Fruit fly (Drosophila melanogaster): ENCODE results near the gene CG16719.

Gene CG16719

dm6 chr3L:9696650-9697526 is 11.9 kb downstream of the CG16719 start, which contains the start of gene Prps (continued):
- TF ChIP-seq CG32006 (GFP tag; optimal IDR thresholded peaks at IDR 0.05) (peak; percentile 70), CG6792 (GFP tag; optimal IDR thresholded peaks at IDR 0.05) (peak; percentile 90), spab (GFP tag; optimal IDR thresholded peaks at IDR 0.05) (peak; percentile 67), Ets21C (GFP tag; optimal IDR thresholded peaks at IDR 0.05) (peak; percentile 77), CG8119 (GFP tag; IDR thresholded peaks at IDR 0.05) (peak; percentile 78; the same call in 2 of the 3 replicates), net (GFP tag; optimal IDR thresholded peaks at IDR 0.05) (peak; percentile 87), CG10669 (GFP tag; optimal IDR thresholded peaks at IDR 0.05) (peak; percentile 82), Smox (GFP tag; optimal IDR thresholded peaks at IDR 0.05) (peak; percentile 85), CG11902 (GFP tag; optimal IDR thresholded peaks at IDR 0.05) (peak; percentile 68), dac (GFP tag; optimal IDR thresholded peaks at IDR 0.05) (peak; percentile 24), CG3032 (tag; optimal IDR thresholded peaks at IDR 0.05) (peak; percentile 79), Met (GFP tag; optimal IDR thresholded peaks at IDR 0.05) (peak; percentile 89), fkh (GFP tag; optimal IDR thresholded peaks at IDR 0.05) (peak; percentile 23), CG1621 (tag; optimal IDR thresholded peaks at IDR 0.05) (peak; percentile 72), CG11294 (GFP tag; IDR thresholded peaks at IDR 0.05) (peak; percentile 72), CG8319 (GFP tag; optimal IDR thresholded peaks at IDR 0.05) (peak; percentile 70)

dm6 chr3L:9697527-9697883 is 12.5 kb downstream of the CG16719 start:
- TF ChIP-seq CG11294 (GFP tag; IDR thresholded peaks at IDR 0.05) (no peak), vri (GFP tag; optimal IDR thresholded peaks at IDR 0.05) (no peak), CG8119 (GFP tag; IDR thresholded peaks at IDR 0.05) (no peak), CG8632 (GFP tag; optimal IDR thresholded peaks at IDR 0.05) (no peak), dac (GFP tag; optimal IDR thresholded peaks at IDR 0.05) (no peak), Lpt (GFP tag; optimal IDR thresholded peaks at IDR 0.05) (no peak), CG6276 (GFP tag; optimal IDR thresholded peaks at IDR 0.05) (no peak), CG11902 (GFP tag; optimal IDR thresholded peaks at IDR 0.05) (no peak), CG4318 (GFP tag; optimal IDR thresholded peaks at IDR 0.05) (no peak), CG34406 (GFP tag; optimal IDR thresholded peaks at IDR 0.05) (no peak), esn (GFP tag; optimal IDR thresholded peaks at IDR 0.05) (no peak), Blimp-1 (GFP tag; optimal IDR thresholded peaks at IDR 0.05) (no peak)

dm6 chr3L:9698193-9698642 is 13.2 kb downstream of the CG16719 start, which contains the start of gene Ubc4:
Gene Ubc4 (plus strand): TSS chr3L:9698336.
- TF ChIP-seq Hr38 (GFP tag; optimal IDR thresholded peaks at IDR 0.05) (no peak), Ets96B (tag; optimal IDR thresholded peaks at IDR 0.05) (peak; percentile 7), CG7368 (GFP tag; optimal IDR thresholded peaks at IDR 0.05) (peak; percentile 21), topi (GFP tag; optimal IDR thresholded peaks at IDR 0.05) (no peak), CG6808 (GFP tag; optimal IDR thresholded peaks at IDR 0.05) (no peak), CG8319 (GFP tag; optimal IDR thresholded peaks at IDR 0.05) (no peak), CG3919 (GFP tag; optimal IDR thresholded peaks at IDR 0.05) (no peak), esn (GFP tag; optimal IDR thresholded peaks at IDR 0.05) (peak; percentile 52), net (GFP tag; optimal IDR thresholded peaks at IDR 0.05) (no peak), Sox14 (GFP tag; optimal IDR thresholded peaks at IDR 0.05) (peak; percentile 70), Eip78C (GFP tag) (no peak), dsx (GFP tag; optimal IDR thresholded peaks at IDR 0.05; ENCODE audit: poor library complexity, severe bottlenecking) (no peak), lz (GFP tag; optimal IDR thresholded peaks at IDR 0.05) (peak; percentile 2), eg (GFP tag; IDR thresholded peaks at IDR 0.05) (no peak), dac (GFP tag; optimal IDR thresholded peaks at IDR 0.05) (no peak), Blimp-1 (GFP tag; optimal IDR thresholded peaks at IDR 0.05) (no peak), acj6 (GFP tag; optimal IDR thresholded peaks at IDR 0.05) (no peak), CG8632 (GFP tag; optimal IDR thresholded peaks at IDR 0.05) (no peak), Eip93F (GFP tag; optimal IDR thresholded peaks at IDR 0.05) (no peak), CG34406 (GFP tag; optimal IDR thresholded peaks at IDR 0.05) (no peak), CG11902 (GFP tag; optimal IDR thresholded peaks at IDR 0.05) (no peak), CG15336 (GFP tag; IDR thresholded peaks at IDR 0.05) (peak; percentile 31; the same call in 1 of the 2 replicates), Smox (GFP tag; optimal IDR thresholded peaks at IDR 0.05) (no peak), spab (GFP tag; optimal IDR thresholded peaks at IDR 0.05) (no peak), pdm3 (GFP tag; optimal IDR thresholded peaks at IDR 0.05) (no peak), Ets21C (GFP tag; optimal IDR thresholded peaks at IDR 0.05) (no peak), Eip75B (GFP tag; optimal IDR thresholded peaks at IDR 0.05) (no peak), CG6854 (GFP tag; optimal IDR thresholded peaks at IDR 0.05) (peak; percentile 39), achi (GFP tag; optimal IDR thresholded peaks at IDR 0.05) (no peak), svp (GFP tag) (peak; percentile 72), Hr39 (GFP tag; optimal IDR thresholded peaks at IDR 0.05) (no peak), CG6163 (GFP tag; IDR thresholded peaks at IDR 0.05) (0 out of 3 replicates have a peak, but pooled peaks have one; percentile 39)
